Worm (Caenorhabditis elegans) whole organism, L1 larva: ENCODE results near the gene timm-17B.2.

Experiments
- blmp-1 ChIP-seq: fragments of 150-350 bp; optimal IDR thresholded peaks from 2 replicates; lab custom pipeline; 2014; ENCODE audit warnings: missing biosample characterization, missing genetic modification characterization
- ceh-88 ChIP-seq: fragments of 200-800 bp; sonication (Bioruptor generic); IDR thresholded peaks from 2 replicates; pipeline ENCODE4 v1.3.6; 2022; ENCODE audit warnings: missing genetic modification characterization, missing compliant biosample characterization
- elt-2 ChIP-seq: sonication (generic microtip); optimal IDR thresholded peaks from 2 replicates; lab custom pipeline; 2016; ENCODE audit warnings: missing genetic modification characterization, mild to moderate bottlenecking, inconsistent platforms, missing compliant biosample characterization, missing genetic modification reagents
- nhr-28 ChIP-seq: fragments of 150-350 bp; optimal IDR thresholded peaks from 2 replicates; lab custom pipeline; 2014; ENCODE audit warnings: missing biosample characterization, missing genetic modification characterization
- pax-3 ChIP-seq: fragments of 200-800 bp; sonication (Bioruptor generic); optimal IDR thresholded peaks from 2 replicates; lab custom pipeline; 2018; ENCODE audit warnings: mild to moderate bottlenecking, missing genetic modification characterization, moderate library complexity, missing compliant biosample characterization

ce11 chrIV:8420961-8421360, 24.5 kb downstream of the timm-17B.2 start, which contains the start of gene M116.5:
- no peak for TF ChIP-seq pax-3 (tag; lab: Kevin White, UChicago)
- no peak for TF ChIP-seq blmp-1 (tag; lab: Kevin White, UChicago)
- TF ChIP-seq nhr-28 (tag; lab: Kevin White, UChicago) = no peak
- no peak for TF ChIP-seq ceh-88
- no peak for TF ChIP-seq elt-2 (tag; lab: Kevin White, UChicago)
